Worm (Caenorhabditis elegans): ENCODE results near the gene acdh-10.

DNA sequence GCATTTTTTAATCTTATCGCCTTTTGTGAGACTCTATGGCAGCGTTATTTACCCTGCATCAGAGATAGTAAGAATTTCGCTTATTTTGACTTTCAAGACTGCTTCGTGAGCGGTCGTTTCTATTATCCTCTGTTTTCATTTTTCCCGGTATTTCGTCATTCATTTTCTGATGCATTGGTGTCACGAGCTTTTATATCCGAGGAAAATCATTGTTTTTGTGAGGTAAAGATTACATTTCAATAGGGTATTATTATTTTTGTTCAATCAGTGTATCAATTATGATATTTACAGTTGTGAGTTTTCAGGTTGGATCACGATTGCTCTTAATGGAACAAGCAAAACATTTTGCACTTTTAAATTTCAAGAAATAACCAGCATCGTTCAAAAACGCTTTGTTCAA is 32.6 kb upstream of the acdh-10 start:
- no peak for TF ChIP-seq ama-1 (optimal IDR thresholded peaks at IDR 0.05)
- no peak for TF ChIP-seq lin-35 (GFP tag; optimal IDR thresholded peaks at IDR 0.05)
- no peak for TF ChIP-seq mef-2 (tag; optimal IDR thresholded peaks at IDR 0.05)
- no peak for TF ChIP-seq pax-3 (tag; optimal IDR thresholded peaks at IDR 0.05)
- no peak for TF ChIP-seq swsn-7 (tag; optimal IDR thresholded peaks at IDR 0.05)
- TF ChIP-seq sptf-1 (tag; optimal IDR thresholded peaks at IDR 0.05), result no peak
- no peak for TF ChIP-seq zag-1 (tag; optimal IDR thresholded peaks at IDR 0.05)
- no peak for TF ChIP-seq nhr-237 (tag; optimal IDR thresholded peaks at IDR 0.05)
